Worm (Caenorhabditis elegans) whole organism, L4 larva: Measurements from ENCODE around the gene Y5F2A.4.
A peak's percentile ranks its signal among the peaks of the same experiment; 100 is the strongest.

Experiments used
- D1046.2 ChIP-seq: fragments of 200-800 bp; sonication (Bioruptor generic); IDR thresholded peaks from 2 replicates; pipeline ENCODE4 v1.3.6; 2022; ENCODE audit warnings: missing genetic modification characterization, missing compliant biosample characterization
- F26F4.8 ChIP-seq: fragments of 200-800 bp; sonication (Bioruptor generic); conservative IDR thresholded peaks from 2 replicates; pipeline ENCODE4 v1.3.6; 2022; ENCODE audit warnings: missing genetic modification characterization, missing compliant biosample characterization
- R02D3.7 ChIP-seq: fragments of 150-350 bp; sonication (generic microtip); optimal IDR thresholded peaks from 3 replicates; lab custom pipeline; 2014; ENCODE audit warnings: missing biosample characterization, missing genetic modification characterization
- Y105C5A.15 ChIP-seq: fragments of 200-800 bp; sonication (Bioruptor generic); IDR thresholded peaks from 2 replicates; pipeline ENCODE4 v1.3.6; 2022; ENCODE audit warnings: missing genetic modification characterization, missing compliant biosample characterization
- ZK337.2 ChIP-seq: fragments of 200-800 bp; sonication (Bioruptor generic); IDR thresholded peaks from 2 replicates; pipeline ENCODE4 v1.3.6; 2022; ENCODE audit warnings: missing genetic modification reagents, missing genetic modification characterization, missing compliant biosample characterization
- ZK546.5 ChIP-seq, 2 experiments: sonication (generic microtip); optimal IDR thresholded peaks; 2 replicates each; lab custom pipeline; 2017; ENCODE audit warnings: missing biosample characterization in 2 of 2, missing genetic modification characterization in 2 of 2
- aly-2 ChIP-seq: sonication (generic microtip); optimal IDR thresholded peaks from 2 replicates; lab custom pipeline; 2018; ENCODE audit warnings: missing biosample characterization, missing genetic modification characterization
- arid-1 ChIP-seq: fragments of 200-800 bp; sonication (Bioruptor generic); conservative IDR thresholded peaks from 2 replicates; pipeline ENCODE4 v1.3.6; 2022; ENCODE audit warnings: missing genetic modification reagents, missing genetic modification characterization, missing compliant biosample characterization
- attf-4 ChIP-seq: sonication (generic microtip); optimal IDR thresholded peaks from 3 replicates; lab custom pipeline; 2017; ENCODE audit warnings: missing biosample characterization, missing genetic modification characterization
- ceh-28 ChIP-seq: fragments of 150-350 bp; optimal IDR thresholded peaks from 2 replicates; lab custom pipeline; 2014; ENCODE audit warnings: missing biosample characterization, missing genetic modification reagents, missing genetic modification characterization
- ceh-62 ChIP-seq: sonication (generic microtip); optimal IDR thresholded peaks from 2 replicates; lab custom pipeline; 2017; ENCODE audit warnings: missing biosample characterization, missing genetic modification characterization
- ceh-82 ChIP-seq: sonication (generic microtip); optimal IDR thresholded peaks from 2 replicates; lab custom pipeline; 2017; ENCODE audit warnings: missing biosample characterization, missing genetic modification characterization
- ctbp-1 ChIP-seq: fragments of 200-800 bp; sonication (Bioruptor generic); IDR thresholded peaks from 2 replicates; pipeline ENCODE4 v1.3.6; 2022; ENCODE audit warnings: missing genetic modification reagents, missing genetic modification characterization, missing compliant biosample characterization
- daf-12 ChIP-seq: fragments of 150-350 bp; optimal IDR thresholded peaks from 2 replicates; lab custom pipeline; 2014; ENCODE audit warnings: missing biosample characterization, missing genetic modification reagents, missing genetic modification characterization
- daf-16 ChIP-seq, 3 experiments: sonication (generic microtip); optimal IDR thresholded peaks; 2 replicates each; lab custom pipeline; 2016 to 2017; ENCODE audit warnings: missing genetic modification characterization in 3 of 3, missing genetic modification reagents in 3 of 3, mild to moderate bottlenecking in 2 of 3, missing compliant biosample characterization in 2 of 3, missing biosample characterization in 1 of 3, moderate library complexity in 1 of 3
- daf-19 ChIP-seq: fragments of 200-800 bp; sonication (Bioruptor generic); conservative IDR thresholded peaks from 2 replicates; pipeline ENCODE4 v1.3.6; 2022; ENCODE audit warnings: missing genetic modification characterization, missing compliant biosample characterization
- daf-8 ChIP-seq: fragments of 200-800 bp; sonication (Bioruptor generic); IDR thresholded peaks from 2 replicates; pipeline ENCODE4 v1.3.6; 2022; ENCODE audit warnings: missing genetic modification characterization, missing compliant biosample characterization
- dmd-6 ChIP-seq: fragments of 200-800 bp; sonication (Bioruptor generic); IDR thresholded peaks from 2 replicates; pipeline ENCODE4 v1.3.6; 2022; ENCODE audit warnings: missing genetic modification reagents, missing genetic modification characterization, missing compliant biosample characterization
- dmd-9 ChIP-seq: fragments of 200-800 bp; sonication (Bioruptor generic); IDR thresholded peaks from 2 replicates; pipeline ENCODE4 v1.3.6; 2022; ENCODE audit warnings: missing genetic modification reagents, missing genetic modification characterization, missing compliant biosample characterization
- fkh-10 ChIP-seq: fragments of 150-350 bp; optimal IDR thresholded peaks from 2 replicates; lab custom pipeline; 2014; ENCODE audit warnings: missing biosample characterization, missing genetic modification reagents, missing genetic modification characterization
- hif-1 ChIP-seq, 2 experiments: sonication (generic microtip); optimal IDR thresholded peaks; 2 replicates each; lab custom pipeline; 2016 to 2017; ENCODE audit warnings: missing compliant biosample characterization in 2 of 2, missing genetic modification characterization in 2 of 2, missing genetic modification reagents in 2 of 2, missing genotype in 2 of 2, mild to moderate bottlenecking in 1 of 2
- hmg-1.1 ChIP-seq: fragments of 200-800 bp; sonication (Bioruptor generic); IDR thresholded peaks from 2 replicates; pipeline ENCODE4 v1.3.6; 2022; ENCODE audit warnings: missing genetic modification reagents, missing genetic modification characterization, missing compliant biosample characterization
- jun-1 ChIP-seq: fragments of 150-350 bp; optimal IDR thresholded peaks from 2 replicates; lab custom pipeline; 2014; ENCODE audit warnings: missing biosample characterization, missing genetic modification reagents, missing genetic modification characterization
- lim-7 ChIP-seq: fragments of 200-800 bp; sonication (Bioruptor generic); IDR thresholded peaks from 2 replicates; pipeline ENCODE4 v1.3.6; 2022; ENCODE audit warnings: missing genetic modification characterization, missing compliant biosample characterization
- lin-13 ChIP-seq: fragments of 150-350 bp; optimal IDR thresholded peaks from 2 replicates; lab custom pipeline; 2014; ENCODE audit warnings: missing biosample characterization, missing genetic modification reagents, missing genetic modification characterization
- lin-15B ChIP-seq: fragments of 150-350 bp; sonication (generic microtip); optimal IDR thresholded peaks from 3 replicates; lab custom pipeline; 2014; ENCODE audit warnings: missing biosample characterization, missing genetic modification characterization
- lin-29 ChIP-seq: fragments of 200-800 bp; sonication (Bioruptor generic); IDR thresholded peaks from 2 replicates; pipeline ENCODE4 v1.3.6; 2022; ENCODE audit warnings: missing genetic modification reagents, missing genetic modification characterization, missing compliant biosample characterization
- lin-39 ChIP-seq: fragments of 150-350 bp; optimal IDR thresholded peaks from 2 replicates; lab custom pipeline; 2014; ENCODE audit warnings: missing biosample characterization, missing genetic modification reagents, missing genetic modification characterization
- lsy-2 ChIP-seq, 2 experiments: fragments of 150-350 bp in 1 of 2; sonication (generic microtip) in 1 of 2; optimal IDR thresholded peaks; 2 replicates each; lab custom pipeline; 2014 to 2017; ENCODE audit warnings: missing biosample characterization in 2 of 2, missing genetic modification characterization in 2 of 2
- mdt-29 ChIP-seq: fragments of 200-800 bp; sonication (Bioruptor generic); IDR thresholded peaks from 2 replicates; pipeline ENCODE4 v1.3.6; 2022; ENCODE audit warnings: missing genetic modification reagents, missing genetic modification characterization, missing compliant biosample characterization
- nhr-10 ChIP-seq: fragments of 150-350 bp; optimal IDR thresholded peaks from 2 replicates; lab custom pipeline; 2014; ENCODE audit warnings: missing biosample characterization, missing genetic modification characterization
- nhr-111 ChIP-seq: fragments of 200-800 bp; sonication (Bioruptor generic); optimal IDR thresholded peaks from 2 replicates; lab custom pipeline; 2018; ENCODE audit warnings: mild to moderate bottlenecking, missing genetic modification characterization, missing compliant biosample characterization
- nhr-237 ChIP-seq: sonication (generic microtip); optimal IDR thresholded peaks from 2 replicates; lab custom pipeline; 2017; ENCODE audit warnings: missing biosample characterization, missing genetic modification characterization
- nhr-28 ChIP-seq: fragments of 150-350 bp; optimal IDR thresholded peaks from 2 replicates; lab custom pipeline; 2014; ENCODE audit warnings: missing biosample characterization, missing genetic modification characterization
- nhr-41 ChIP-seq: fragments of 200-800 bp; sonication (Bioruptor generic); IDR thresholded peaks from 2 replicates; pipeline ENCODE4 v1.3.6; 2022; ENCODE audit warnings: missing genetic modification reagents, missing genetic modification characterization, missing compliant biosample characterization
- nhr-6 ChIP-seq: fragments of 150-350 bp; optimal IDR thresholded peaks from 2 replicates; lab custom pipeline; 2014; ENCODE audit warnings: missing biosample characterization, missing genetic modification characterization
- nhr-76 ChIP-seq: fragments of 150-350 bp; optimal IDR thresholded peaks from 2 replicates; lab custom pipeline; 2014; ENCODE audit warnings: missing biosample characterization, missing genetic modification characterization
- pha-4 ChIP-seq, 2 experiments: fragments of 150-350 bp in 1 of 2; fragments of 200-800 bp in 1 of 2; sonication (Bioruptor generic) in 1 of 2; IDR thresholded peaks in 1 of 2; optimal IDR thresholded peaks in 1 of 2; 2 replicates each; pipeline versions ENCODE4 v1.3.6 to Lab custom; 2014 to 2022; ENCODE audit warnings: missing genetic modification characterization in 2 of 2, missing genetic modification reagents in 2 of 2, missing biosample characterization in 1 of 2, missing compliant biosample characterization in 1 of 2
- php-3 ChIP-seq: fragments of 200-800 bp; sonication (Bioruptor generic); IDR thresholded peaks from 2 replicates; pipeline ENCODE4 v1.3.6; 2022; ENCODE audit warnings: missing genetic modification reagents, missing genetic modification characterization, missing compliant biosample characterization
- saeg-2 ChIP-seq: fragments of 200-800 bp; sonication (Bioruptor generic); IDR thresholded peaks from 2 replicates; pipeline ENCODE4 v1.3.6; 2022; ENCODE audit warnings: missing genetic modification reagents, missing genetic modification characterization, missing compliant biosample characterization
- skn-1 ChIP-seq: fragments of 150-350 bp; optimal IDR thresholded peaks from 2 replicates; lab custom pipeline; 2014; ENCODE audit warnings: missing biosample characterization, missing genetic modification characterization
- snpc-4 ChIP-seq: fragments of 150-350 bp; optimal IDR thresholded peaks from 2 replicates; lab custom pipeline; 2014; ENCODE audit warnings: missing biosample characterization, missing genetic modification characterization
- spr-1 ChIP-seq: sonication (generic microtip); optimal IDR thresholded peaks from 2 replicates; lab custom pipeline; 2016; ENCODE audit warnings: mild to moderate bottlenecking, missing genetic modification characterization, missing compliant biosample characterization
- tag-97 ChIP-seq: fragments of 200-800 bp; sonication (Bioruptor generic); IDR thresholded peaks from 2 replicates; pipeline ENCODE4 v1.3.6; 2022; ENCODE audit warnings: missing genetic modification characterization, missing compliant biosample characterization
- unc-130 ChIP-seq: sonication (generic microtip); optimal IDR thresholded peaks from 2 replicates; lab custom pipeline; 2016; ENCODE audit warnings: missing genetic modification reagents, missing genetic modification characterization, missing compliant biosample characterization
- unc-62 ChIP-seq, 3 experiments: fragments of 150-350 bp in 1 of 3; sonication (generic microtip); optimal IDR thresholded peaks in 2 of 3; peaks in 1 of 3; 1 replicate in 1 of 3; 2 replicates in 2 of 3; lab custom pipeline; 2014 to 2017; ENCODE audit warnings: missing biosample characterization in 3 of 3, missing genetic modification characterization in 3 of 3, missing genetic modification reagents in 3 of 3, missing genotype in 1 of 3
- vab-7 ChIP-seq: fragments of 200-800 bp; sonication (Bioruptor generic); IDR thresholded peaks from 2 replicates; pipeline ENCODE4 v1.3.6; 2022; ENCODE audit warnings: missing genetic modification reagents, missing genetic modification characterization, missing compliant biosample characterization
- zag-1 ChIP-seq: fragments of 150-350 bp; optimal IDR thresholded peaks from 2 replicates; lab custom pipeline; 2014; ENCODE audit warnings: missing biosample characterization, missing genetic modification characterization
- zfp-2 ChIP-seq: sonication (generic microtip); optimal IDR thresholded peaks from 2 replicates; lab custom pipeline; 2016; ENCODE audit warnings: mild to moderate bottlenecking, missing genetic modification characterization, missing compliant biosample characterization
- zip-11 ChIP-seq: fragments of 200-800 bp; sonication (Bioruptor generic); IDR thresholded peaks from 2 replicates; pipeline ENCODE4 v1.3.6; 2022; ENCODE audit warnings: missing genetic modification characterization, missing compliant biosample characterization
- ztf-11 ChIP-seq: fragments of 150-350 bp; optimal IDR thresholded peaks from 2 replicates; lab custom pipeline; 2014; ENCODE audit warnings: missing biosample characterization, missing genetic modification characterization
- ztf-7 ChIP-seq: fragments of 150-350 bp; optimal IDR thresholded peaks from 2 replicates; lab custom pipeline; 2014; ENCODE audit warnings: missing biosample characterization, missing genetic modification characterization

Gene Y5F2A.4

DNA sequence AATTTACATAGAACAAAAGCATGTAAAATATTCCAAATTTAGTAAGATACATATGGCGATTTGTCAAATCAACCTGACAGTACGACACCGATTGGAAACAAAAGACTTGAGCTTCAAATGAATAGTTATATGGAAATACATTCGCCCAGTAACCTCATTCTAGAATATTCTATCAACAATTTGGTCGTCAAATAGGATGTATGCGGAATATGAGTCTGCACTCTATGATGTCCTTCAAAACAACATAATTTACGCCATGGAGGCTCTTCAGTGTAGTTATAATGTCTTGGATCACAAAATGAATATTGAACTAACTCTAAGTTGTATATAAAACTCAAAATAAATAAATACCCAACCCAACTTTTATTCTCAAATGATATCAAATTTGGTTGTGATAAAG, 51.7 kb downstream of the Y5F2A.4 start (continued):
- TF ChIP-seq zip-11 (GFP tag; lab: Robert Waterston, UW) (no peak), hmg-1.1 (GFP tag; lab: Robert Waterston, UW) (peak; percentile 14; the same call in 1 of the 2 replicates), nhr-6 (no peak), nhr-76 (tag; lab: Kevin White, UChicago) (no peak), nhr-41 (no peak), nhr-28 (peak; percentile 18), zfp-2 (tag; lab: Kevin White, UChicago) (no peak), ceh-28 (tag; lab: Kevin White, UChicago) (no peak), daf-12 (tag; lab: Kevin White, UChicago) (no peak), lin-39 (no peak), ztf-7 (tag; lab: Kevin White, UChicago) (no peak), saeg-2 (GFP tag; lab: Robert Waterston, UW) (no peak), D1046.2 (GFP tag; lab: Robert Waterston, UW) (no peak), zag-1 (tag; lab: Kevin White, UChicago) (no peak), jun-1 (tag; lab: Kevin White, UChicago) (no peak), ctbp-1 (GFP tag; lab: Robert Waterston, UW) (no peak), R02D3.7 (tag; lab: Kevin White, UChicago) (no peak), mdt-29 (GFP tag; lab: Robert Waterston, UW) (no peak), ceh-82 (tag; lab: Kevin White, UChicago) (no peak), dmd-9 (no peak), pha-4 (GFP tag; IDR thresholded peaks at IDR 0.05; lab: Robert Waterston, UW) (no peak), pha-4 (tag; optimal IDR thresholded peaks at IDR 0.05; lab: Kevin White, UChicago) (peak; percentile 10), lsy-2 (tag; optimal IDR thresholded peaks at IDR 0.05; lab: Kevin White, UChicago) (peak in 1 of 2 experiments; percentile 45), ztf-11 (tag; lab: Kevin White, UChicago) (no peak), nhr-111 (peak; percentile 19), skn-1 (tag; lab: Kevin White, UChicago) (no peak), hif-1 (tag; optimal IDR thresholded peaks at IDR 0.05; lab: Kevin White, UChicago) (no peak), Y105C5A.15 (GFP tag; lab: Robert Waterston, UW) (no peak), aly-2 (tag; lab: Kevin White, UChicago) (no peak), daf-16 (GFP tag; optimal IDR thresholded peaks at IDR 0.05; lab: Kevin White, UChicago) (no peak), daf-16 (tag; optimal IDR thresholded peaks at IDR 0.05; lab: Kevin White, UChicago) (peak; percentile 20), daf-8 (GFP tag; lab: Robert Waterston, UW) (no peak), fkh-10 (peak; percentile 32), vab-7 (GFP tag; lab: Robert Waterston, UW) (no peak), php-3 (GFP tag; lab: Robert Waterston, UW) (no peak), arid-1 (no peak), unc-62 (GFP tag; optimal IDR thresholded peaks at IDR 0.05 in 1 of 2; lab: Kevin White, UChicago) (no peak), unc-62 (tag; optimal IDR thresholded peaks at IDR 0.05; lab: Kevin White, UChicago) (no peak), lin-13 (GFP tag; lab: Kevin White, UChicago) (no peak), lin-15B (tag; lab: Kevin White, UChicago) (no peak), ZK337.2 (GFP tag; lab: Robert Waterston, UW) (no peak), ceh-62 (tag; lab: Kevin White, UChicago) (no peak), nhr-237 (tag; lab: Kevin White, UChicago) (no peak), lim-7 (peak; percentile 52; the same call in 1 of the 2 replicates), nhr-10 (tag; lab: Kevin White, UChicago) (no peak), F26F4.8 (GFP tag; lab: Robert Waterston, UW) (no peak), spr-1 (tag; lab: Kevin White, UChicago) (no peak), dmd-6 (GFP tag; lab: Robert Waterston, UW) (no peak), tag-97 (no peak), snpc-4 (tag; lab: Kevin White, UChicago) (no peak), unc-130 (no peak), attf-4 (no peak), ZK546.5 (tag; optimal IDR thresholded peaks at IDR 0.05; lab: Kevin White, UChicago) (no peak), lin-29 (GFP tag; lab: Robert Waterston, UW) (no peak), daf-19 (GFP tag; lab: Robert Waterston, UW) (no peak)
